Worm (Caenorhabditis elegans): ENCODE data around the gene K09F6.15.

DNA sequence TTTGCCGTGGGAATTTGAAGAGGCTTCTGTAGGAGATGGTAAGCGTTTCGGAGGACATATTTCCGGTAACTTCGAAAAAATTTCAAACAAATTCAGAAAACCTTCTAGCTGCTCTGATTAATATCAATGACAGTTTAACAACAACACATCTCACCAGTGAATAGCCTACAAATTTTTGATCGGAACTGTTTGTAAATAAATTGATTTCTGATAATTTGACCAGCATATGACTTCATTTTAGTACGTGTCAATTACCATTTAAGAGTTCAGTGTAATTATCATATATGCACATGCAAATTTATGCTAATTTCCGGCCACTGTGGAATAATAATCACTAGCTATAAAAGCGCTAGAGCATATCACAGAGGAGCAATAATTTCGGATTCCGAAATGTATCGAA, 47.6 kb upstream of the K09F6.15 start, which contains the start of gene ZK1240.11:
- TF ChIP-seq mep-1 (tag; optimal IDR thresholded peaks at IDR 0.05) (no peak), pha-4 (tag; optimal IDR thresholded peaks at IDR 0.05) (no peak), lsy-2 (tag; optimal IDR thresholded peaks at IDR 0.05) (no peak), sem-2 (GFP tag; optimal IDR thresholded peaks at IDR 0.05) (no peak), elt-3 (tag; optimal IDR thresholded peaks at IDR 0.05) (no peak), ztf-11 (tag; optimal IDR thresholded peaks at IDR 0.05) (no peak), nhr-28 (tag; optimal IDR thresholded peaks at IDR 0.05) (no peak), nhr-237 (tag; optimal IDR thresholded peaks at IDR 0.05) (no peak), drap-1 (GFP tag; optimal IDR thresholded peaks at IDR 0.05) (no peak), mab-5 (tag; optimal IDR thresholded peaks at IDR 0.05) (no peak), lin-13 (tag; optimal IDR thresholded peaks at IDR 0.05) (no peak)
